Fruit fly (Drosophila melanogaster) whole organism, embryonic: ENCODE measurements around the gene fz4.

Experiments
- CG10431 ChIP-seq: fragments of 200-800 bp; sonication (Bioruptor generic); optimal IDR thresholded peaks from 3 replicates; lab custom pipeline; 2018; ENCODE audit warnings: missing biosample characterization, mild to moderate bottlenecking, missing genetic modification characterization
- CG10543 ChIP-seq: fragments of 200-800 bp; sonication (Bioruptor generic); optimal IDR thresholded peaks from 3 replicates; lab custom pipeline; 2017; ENCODE audit warnings: missing biosample characterization, mild to moderate bottlenecking, missing genetic modification characterization, moderate library complexity
- CG1233 ChIP-seq: fragments of 200-800 bp; sonication (Bioruptor generic); optimal IDR thresholded peaks from 4 replicates; lab custom pipeline; 2018; ENCODE audit warnings: missing biosample characterization, mild to moderate bottlenecking, missing genetic modification characterization
- CG12744 ChIP-seq: fragments of 200-800 bp; sonication (Bioruptor generic); optimal IDR thresholded peaks from 2 replicates; lab custom pipeline; 2016; ENCODE audit warnings: missing biosample characterization, missing genetic modification characterization
- CG14667 ChIP-seq: fragments of 200-800 bp; sonication (Bioruptor generic); IDR thresholded peaks from 2 replicates; pipeline ENCODE4 v1.3.6; 2022; ENCODE audit warnings: missing biosample characterization, missing genetic modification characterization
- CG1602 ChIP-seq: fragments of 200-800 bp; sonication (Bioruptor generic); optimal IDR thresholded peaks from 3 replicates; lab custom pipeline; 2016; ENCODE audit warnings: missing biosample characterization, missing genetic modification characterization
- CG16863 ChIP-seq: fragments of 200-800 bp; sonication (Bioruptor generic); optimal IDR thresholded peaks from 3 replicates; lab custom pipeline; 2016; ENCODE audit warnings: missing biosample characterization, missing genetic modification characterization
- CG32532 ChIP-seq: fragments of 200-800 bp; sonication (Bioruptor generic); IDR thresholded peaks from 2 replicates; pipeline ENCODE4 v1.3.6; 2022; ENCODE audit warnings: missing biosample characterization, missing genetic modification characterization
- CG34376 ChIP-seq: fragments of 200-800 bp; sonication (Bioruptor generic); optimal IDR thresholded peaks from 2 replicates; lab custom pipeline; 2018; ENCODE audit warnings: missing biosample characterization, mild to moderate bottlenecking, missing genetic modification characterization
- CG4820 ChIP-seq: fragments of 200-800 bp; sonication (Bioruptor generic); optimal IDR thresholded peaks from 3 replicates; lab custom pipeline; 2016; ENCODE audit warnings: missing biosample characterization, missing genetic modification characterization
- CG6765 ChIP-seq: fragments of 200-800 bp; sonication (Bioruptor generic); optimal IDR thresholded peaks from 3 replicates; lab custom pipeline; 2017; ENCODE audit warnings: missing biosample characterization, mild to moderate bottlenecking, missing genetic modification characterization
- CG6813 ChIP-seq: fragments of 200-800 bp; sonication (Bioruptor generic); optimal IDR thresholded peaks from 2 replicates; lab custom pipeline; 2017; ENCODE audit warnings: missing biosample characterization, missing genetic modification characterization, mild to moderate bottlenecking, moderate library complexity, missing genetic modification reagents
- CG7372 ChIP-seq: fragments of 200-800 bp; sonication (Bioruptor generic); IDR thresholded peaks from 2 replicates; pipeline ENCODE4 v1.3.6; 2022; ENCODE audit warnings: missing biosample characterization, missing genetic modification characterization
- CG8281 ChIP-seq: fragments of 200-800 bp; sonication (Bioruptor generic); optimal IDR thresholded peaks from 2 replicates; lab custom pipeline; 2018; ENCODE audit warnings: missing biosample characterization, mild to moderate bottlenecking, missing genetic modification characterization, moderate library complexity
- CG8765 ChIP-seq: fragments of 200-800 bp; sonication (Bioruptor generic); IDR thresholded peaks from 2 replicates; pipeline ENCODE4 v1.3.6; 2022; ENCODE audit warnings: missing biosample characterization, missing genetic modification characterization
- CG9876 ChIP-seq: fragments of 200-800 bp; sonication (Bioruptor generic); optimal IDR thresholded peaks from 2 replicates; lab custom pipeline; 2016; ENCODE audit warnings: missing biosample characterization, missing genetic modification characterization
- Dad ChIP-seq: fragments of 200-800 bp; sonication (Bioruptor generic); optimal IDR thresholded peaks from 3 replicates; lab custom pipeline; 2016; ENCODE audit warnings: missing biosample characterization, missing genetic modification characterization
- Deaf1 ChIP-seq: fragments of 200-800 bp; optimal IDR thresholded peaks from 3 replicates; lab custom pipeline; 2019; ENCODE audit warnings: missing biosample characterization, mild to moderate bottlenecking, missing genetic modification characterization, moderate library complexity
- Dip3 ChIP-seq: fragments of 200-800 bp; sonication (Bioruptor generic); optimal IDR thresholded peaks from 3 replicates; lab custom pipeline; 2016; ENCODE audit warnings: missing biosample characterization, missing genetic modification characterization
- Doc2 ChIP-seq: fragments of 200-800 bp; sonication (Bioruptor generic); IDR thresholded peaks from 2 replicates; pipeline ENCODE4 v1.3.6; 2022; ENCODE audit warnings: missing biosample characterization, missing genetic modification characterization
- Elba2 ChIP-seq: fragments of 200-800 bp; sonication (Bioruptor generic); optimal IDR thresholded peaks from 3 replicates; lab custom pipeline; 2016; ENCODE audit warnings: missing biosample characterization, missing genetic modification characterization
- Fer2 ChIP-seq: fragments of 200-800 bp; sonication (Bioruptor generic); optimal IDR thresholded peaks from 2 replicates; lab custom pipeline; 2018; ENCODE audit warnings: missing biosample characterization, mild to moderate bottlenecking, missing genetic modification characterization, moderate library complexity
- HLH3B ChIP-seq: fragments of 200-800 bp; sonication (Bioruptor generic); IDR thresholded peaks from 2 replicates; pipeline ENCODE4 v1.3.6; 2022; ENCODE audit warnings: missing biosample characterization, missing genetic modification characterization
- Lim3 ChIP-seq: fragments of 200-800 bp; sonication (Bioruptor generic); IDR thresholded peaks from 2 replicates; pipeline ENCODE4 v1.3.6; 2022; ENCODE audit warnings: missing biosample characterization, missing genetic modification characterization
- Max ChIP-seq: fragments of 200-800 bp; sonication (Bioruptor generic); optimal IDR thresholded peaks from 2 replicates; lab custom pipeline; 2016; ENCODE audit warnings: missing biosample characterization, mild to moderate bottlenecking, missing genetic modification characterization
- Mrtf ChIP-seq: fragments of 200-800 bp; sonication (Bioruptor generic); IDR thresholded peaks from 3 replicates; pipeline ENCODE4 v1.3.6; 2022; ENCODE audit warnings: missing biosample characterization, missing genetic modification characterization
- Neu2 ChIP-seq: fragments of 200-800 bp; sonication (Bioruptor generic); optimal IDR thresholded peaks from 3 replicates; lab custom pipeline; 2016; ENCODE audit warnings: missing biosample characterization, missing genetic modification characterization, borderline replicate concordance
- NfI ChIP-seq: fragments of 200-800 bp; sonication (Bioruptor generic); optimal IDR thresholded peaks from 3 replicates; lab custom pipeline; 2018; ENCODE audit warnings: missing biosample characterization, mild to moderate bottlenecking, missing genetic modification characterization, moderate library complexity
- Oli ChIP-seq: fragments of 200-800 bp; sonication (Bioruptor generic); optimal IDR thresholded peaks from 2 replicates; lab custom pipeline; 2018; ENCODE audit warnings: missing biosample characterization, mild to moderate bottlenecking, missing genetic modification characterization, moderate library complexity
- Pdp1 ChIP-seq, 2 experiments: fragments of 200-800 bp; sonication (Bioruptor generic); optimal IDR thresholded peaks; 3 replicates each; lab custom pipeline; 2016; ENCODE audit warnings: missing biosample characterization in 2 of 2, missing genetic modification characterization in 2 of 2, mild to moderate bottlenecking in 1 of 2, moderate library complexity in 1 of 2
- Sin3A ChIP-seq: fragments of >200 bp; optimal IDR thresholded peaks from 2 replicates; lab custom pipeline; 2018
- TFAM ChIP-seq: fragments of 200-800 bp; sonication (Bioruptor generic); optimal IDR thresholded peaks from 2 replicates; lab custom pipeline; 2017; ENCODE audit warnings: missing biosample characterization, missing genetic modification characterization, inconsistent platforms
- Xbp1 ChIP-seq: fragments of 200-800 bp; sonication (Bioruptor generic); optimal IDR thresholded peaks from 3 replicates; lab custom pipeline; 2016; ENCODE audit warnings: missing biosample characterization, mild to moderate bottlenecking, missing genetic modification characterization
- caup ChIP-seq: fragments of 200-800 bp; sonication (Bioruptor generic); optimal IDR thresholded peaks from 3 replicates; lab custom pipeline; 2017; ENCODE audit warnings: missing biosample characterization, mild to moderate bottlenecking, missing genetic modification characterization, moderate library complexity; ENCODE audit not compliant: severe bottlenecking
- dmrt99B ChIP-seq: fragments of 200-800 bp; sonication (Bioruptor generic); optimal IDR thresholded peaks from 2 replicates; lab custom pipeline; 2018; ENCODE audit warnings: missing biosample characterization, mild to moderate bottlenecking, missing genetic modification characterization, moderate library complexity
- ewg ChIP-seq: fragments of 200-800 bp; sonication (Bioruptor generic); optimal IDR thresholded peaks from 3 replicates; lab custom pipeline; 2017; ENCODE audit warnings: mild to moderate bottlenecking, missing biosample characterization, missing genetic modification reagents, missing genetic modification characterization
- gce ChIP-seq: fragments of 200-800 bp; sonication (Bioruptor generic); IDR thresholded peaks from 3 replicates; pipeline ENCODE4 v1.3.6; 2022; ENCODE audit warnings: missing biosample characterization, missing genetic modification characterization
- gro ChIP-seq: fragments of 200-800 bp; sonication (Bioruptor generic); optimal IDR thresholded peaks from 2 replicates; lab custom pipeline; 2016; ENCODE audit warnings: missing biosample characterization, missing genetic modification characterization
- hbn ChIP-seq: fragments of 200-800 bp; sonication (Bioruptor generic); IDR thresholded peaks from 2 replicates; pipeline ENCODE4 v1.3.6; 2022; ENCODE audit warnings: missing biosample characterization, missing genetic modification characterization; ENCODE audit not compliant: partially characterized antibody
- inv ChIP-seq: fragments of 200-800 bp; sonication (Bioruptor generic); IDR thresholded peaks from 2 replicates; pipeline ENCODE4 v1.3.6; 2022; ENCODE audit warnings: missing biosample characterization, missing genetic modification characterization; ENCODE audit not compliant: partially characterized antibody
- luna ChIP-seq: fragments of 200-800 bp; sonication (Bioruptor generic); optimal IDR thresholded peaks from 2 replicates; lab custom pipeline; 2016; ENCODE audit warnings: missing biosample characterization, missing genetic modification characterization
- mirr ChIP-seq: fragments of 200-800 bp; sonication (Bioruptor generic); optimal IDR thresholded peaks from 3 replicates; lab custom pipeline; 2018; ENCODE audit warnings: missing biosample characterization, mild to moderate bottlenecking, missing genetic modification characterization
- nau ChIP-seq: fragments of 200-800 bp; sonication (Bioruptor generic); optimal IDR thresholded peaks from 3 replicates; lab custom pipeline; 2017; ENCODE audit warnings: missing biosample characterization, mild to moderate bottlenecking, missing genetic modification characterization, missing genetic modification reagents
- nom ChIP-seq: fragments of 200-800 bp; sonication (Bioruptor generic); optimal IDR thresholded peaks from 2 replicates; lab custom pipeline; 2017; ENCODE audit warnings: missing biosample characterization, missing genetic modification characterization, mild to moderate bottlenecking, moderate library complexity, missing genetic modification reagents
- pita ChIP-seq: fragments of 200-800 bp; sonication (Bioruptor generic); optimal IDR thresholded peaks from 2 replicates; lab custom pipeline; 2017; ENCODE audit warnings: missing biosample characterization, mild to moderate bottlenecking, missing genetic modification characterization
- sqz ChIP-seq: fragments of 200-800 bp; sonication (Bioruptor generic); optimal IDR thresholded peaks from 3 replicates; lab custom pipeline; 2018; ENCODE audit warnings: missing biosample characterization, mild to moderate bottlenecking, missing genetic modification characterization
- ssp ChIP-seq: fragments of 200-800 bp; sonication (Bioruptor generic); IDR thresholded peaks from 2 replicates; pipeline ENCODE4 v1.3.6; 2022; ENCODE audit warnings: missing biosample characterization, missing genetic modification characterization
- unpg ChIP-seq: fragments of 200-800 bp; sonication (Bioruptor generic); optimal IDR thresholded peaks from 3 replicates; lab custom pipeline; 2018; ENCODE audit warnings: missing biosample characterization, mild to moderate bottlenecking, missing genetic modification characterization, moderate library complexity
- z ChIP-seq: fragments of 200-800 bp; sonication (Bioruptor generic); IDR thresholded peaks from 3 replicates; pipeline ENCODE4 v1.3.6; 2022; ENCODE audit warnings: missing biosample characterization, missing genetic modification characterization

Gene fz4

DNA sequence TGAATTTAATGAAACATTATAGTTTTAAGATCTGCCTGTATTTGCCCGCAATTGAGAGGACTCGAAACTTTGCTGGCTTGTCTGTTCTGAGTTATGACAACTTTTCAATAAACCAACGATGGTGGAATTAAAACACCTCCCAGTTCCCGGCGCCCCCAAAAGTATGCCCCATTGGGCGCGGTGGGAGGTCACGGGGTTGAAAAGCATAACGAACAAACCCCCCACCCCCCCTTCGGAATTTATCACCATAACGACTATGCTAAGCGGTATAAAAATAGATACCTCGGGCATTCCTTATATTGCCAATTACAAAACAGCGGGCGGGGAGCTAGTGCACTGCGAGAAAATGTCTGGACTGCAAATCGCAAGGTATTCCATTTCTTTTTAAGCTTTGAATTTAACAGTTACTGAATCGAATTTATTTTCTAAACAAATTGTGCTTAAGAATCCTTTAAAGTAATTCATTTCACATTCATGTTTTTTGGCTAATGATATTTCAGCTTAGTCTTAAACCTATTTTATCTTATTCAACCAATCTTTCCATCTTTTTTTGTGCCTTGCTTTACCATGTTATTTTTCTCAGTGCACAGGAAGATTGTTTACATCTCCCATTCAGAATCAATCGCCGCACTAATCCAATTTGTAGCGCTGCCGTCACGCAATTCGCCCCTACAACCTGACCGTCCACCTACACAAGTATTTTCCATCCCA, 8.7 kb downstream of the fz4 start (continued):
- peak; percentile 52 for TF ChIP-seq Dip3 (GFP tag; lab: Kevin White, UChicago)
- no peak for TF ChIP-seq Sin3A (lab: Kevin White, UChicago)
- peak; percentile 46 for TF ChIP-seq CG14667 (GFP tag; lab: Robert Waterston, UW)
- peak; percentile 80 for TF ChIP-seq CG9876
- TF ChIP-seq CG32532 (GFP tag; lab: Robert Waterston, UW), result peak; percentile 77
- no peak for TF ChIP-seq sqz (GFP tag; lab: Kevin White, UChicago)
- TF ChIP-seq Doc2, result no peak
- TF ChIP-seq inv (GFP tag; lab: Robert Waterston, UW), result no peak
- TF ChIP-seq luna (GFP tag; lab: Kevin White, UChicago), result no peak
- TF ChIP-seq Elba2 (GFP tag; lab: Kevin White, UChicago), result peak; percentile 19
- TF ChIP-seq CG8765 (GFP tag; lab: Robert Waterston, UW), result peak; percentile 22; the same call in 1 of the 2 replicates
- peak; percentile 49 for TF ChIP-seq ssp (GFP tag; lab: Robert Waterston, UW)
- TF ChIP-seq CG4820 (GFP tag; lab: Kevin White, UChicago), result peak; percentile 72
- TF ChIP-seq Deaf1 (tag; lab: Kevin White, UChicago), result peak; percentile 54
- 0 out of 3 replicates have a peak, but pooled peaks have one; percentile 40 for TF ChIP-seq gce (GFP tag; lab: Robert Waterston, UW)
- TF ChIP-seq CG10431 (GFP tag; lab: Kevin White, UChicago), result peak; percentile 46
- no peak for TF ChIP-seq TFAM
- no peak for TF ChIP-seq pita (GFP tag; lab: Kevin White, UChicago)
- peak; percentile 8 for TF ChIP-seq Max
- TF ChIP-seq mirr (GFP tag; lab: Kevin White, UChicago), result no peak
- TF ChIP-seq CG1602 (GFP tag; lab: Kevin White, UChicago), result peak; percentile 86
- no peak for TF ChIP-seq Lim3 (GFP tag; lab: Robert Waterston, UW)
- TF ChIP-seq CG6813 (GFP tag; lab: Kevin White, UChicago), result peak; percentile 72
- peak; percentile 62 for TF ChIP-seq caup
- peak; percentile 72 for TF ChIP-seq nau (GFP tag; lab: Kevin White, UChicago)
- TF ChIP-seq CG1233, result peak; percentile 64
- no peak for TF ChIP-seq z
- TF ChIP-seq Mrtf, result peak; percentile 57; the same call in 1 of the 3 replicates
- peak; percentile 91 for TF ChIP-seq unpg
- no peak for TF ChIP-seq CG12744
- peak; percentile 46 for TF ChIP-seq CG34376 (GFP tag; lab: Kevin White, UChicago)
- TF ChIP-seq Fer2, result peak; percentile 62
- peak; percentile 90 for TF ChIP-seq Oli (tag; lab: Kevin White, UChicago)
- peak; percentile 88 for TF ChIP-seq CG16863 (GFP tag; lab: Kevin White, UChicago)
- peak; percentile 66 to 73 for TF ChIP-seq Pdp1 (GFP tag; optimal IDR thresholded peaks at IDR 0.05; lab: Kevin White, UChicago)
- TF ChIP-seq NfI, result peak; percentile 85
- TF ChIP-seq ewg (GFP tag; lab: Kevin White, UChicago), result peak; percentile 82
- peak; percentile 74 for TF ChIP-seq HLH3B (GFP tag; lab: Robert Waterston, UW)
- TF ChIP-seq Neu2 (GFP tag; lab: Kevin White, UChicago), result no peak
- peak; percentile 87 for TF ChIP-seq dmrt99B
- TF ChIP-seq Xbp1, result peak; percentile 89
- peak; percentile 73 for TF ChIP-seq CG10543 (GFP tag; lab: Kevin White, UChicago)
- peak; percentile 44 for TF ChIP-seq nom (GFP tag; lab: Kevin White, UChicago)
- TF ChIP-seq gro (GFP tag; lab: Kevin White, UChicago), result peak; percentile 86
- no peak for TF ChIP-seq hbn (GFP tag; lab: Robert Waterston, UW)
- peak; percentile 20 for TF ChIP-seq CG6765 (GFP tag; lab: Kevin White, UChicago)
- TF ChIP-seq CG8281 (tag; lab: Kevin White, UChicago), result peak; percentile 20
- TF ChIP-seq CG7372, result peak; percentile 72
- no peak for TF ChIP-seq Dad (GFP tag; lab: Kevin White, UChicago)
